Fruit fly (Drosophila melanogaster) S2 (cell line): ENCODE measurements around the gene Dred.

ENCODE experiments used
- CG8478 ChIP-seq: fragments of >200 bp; optimal IDR thresholded peaks from 2 replicates; lab custom pipeline; 2018
- CTCF ChIP-seq, 2 experiments: fragments of >200 bp; optimal IDR thresholded peaks; 2 replicates each; lab custom pipeline; 2018

DNA sequence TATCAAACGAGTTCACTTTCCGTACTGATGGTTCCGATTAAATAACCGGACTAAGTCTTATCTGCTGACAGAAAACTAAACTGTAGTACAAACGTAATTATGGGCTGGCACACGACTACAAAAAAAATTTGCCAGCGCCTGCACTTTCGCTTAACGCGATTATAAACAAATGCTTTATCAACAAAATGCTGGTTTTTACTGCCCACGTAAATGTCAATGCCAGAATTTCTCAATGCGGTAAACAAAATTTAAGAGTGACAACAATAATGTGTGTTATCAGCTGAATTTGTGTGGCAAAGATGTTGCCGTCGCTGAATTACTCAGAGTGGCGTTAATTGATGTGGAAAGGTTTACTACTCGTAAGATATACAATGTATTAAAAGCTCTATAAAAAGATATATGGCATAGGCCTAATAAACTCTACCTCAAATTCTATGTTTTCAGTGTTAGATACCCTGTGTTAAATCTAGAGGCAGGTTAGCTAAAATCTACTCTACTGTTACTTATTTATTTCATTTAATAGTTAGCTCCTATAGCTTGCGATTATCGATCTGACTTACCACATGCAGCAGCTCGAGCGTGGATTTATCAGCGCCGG is 47.9 kb downstream of the Dred start:
- TF ChIP-seq CTCF (optimal IDR thresholded peaks at IDR 0.05; lab: Kevin White, UChicago) (no peak), CG8478 (lab: Kevin White, UChicago) (no peak)
